Worm (Caenorhabditis elegans) whole organism, L4 larva: ENCODE results near the gene nas-13.

Experiments used
- fkh-10 ChIP-seq: fragments of 150-350 bp; optimal IDR thresholded peaks from 2 replicates; lab custom pipeline; 2014; ENCODE audit warnings: missing biosample characterization, missing genetic modification reagents, missing genetic modification characterization
- fos-1 ChIP-seq: fragments of 150-350 bp; optimal IDR thresholded peaks from 2 replicates; lab custom pipeline; 2014; ENCODE audit warnings: missing biosample characterization, missing genetic modification characterization
- madf-9 ChIP-seq: fragments of 200-800 bp; sonication (Bioruptor generic); conservative IDR thresholded peaks from 2 replicates; pipeline ENCODE4 v1.3.6; 2022; ENCODE audit warnings: missing genetic modification reagents, missing genetic modification characterization, missing compliant biosample characterization
- snpc-4 ChIP-seq: fragments of 150-350 bp; optimal IDR thresholded peaks from 2 replicates; lab custom pipeline; 2014; ENCODE audit warnings: missing biosample characterization, missing genetic modification characterization
- unc-62 ChIP-seq, 3 experiments: fragments of 150-350 bp in 1 of 3; sonication (generic microtip); optimal IDR thresholded peaks in 2 of 3; peaks in 1 of 3; 1 replicate in 1 of 3; 2 replicates in 2 of 3; lab custom pipeline; 2014 to 2017; ENCODE audit warnings: missing biosample characterization in 3 of 3, missing genetic modification characterization in 3 of 3, missing genetic modification reagents in 3 of 3, missing genotype in 1 of 3

- TF ChIP-seq madf-9 (GFP tag; lab: Robert Waterston, UW) (no peak), fkh-10 (GFP tag; lab: Kevin White, UChicago) (no peak), snpc-4 (no peak), fos-1 (tag; lab: Kevin White, UChicago) (no peak), unc-62 (GFP tag; optimal IDR thresholded peaks at IDR 0.05 in 1 of 2; lab: Kevin White, UChicago) (no peak), unc-62 (tag; optimal IDR thresholded peaks at IDR 0.05; lab: Kevin White, UChicago) (no peak)
Measured at ce11 chrX:15408577-15408976, 19.5 kb downstream of the nas-13 start.
